Fruit fly (Drosophila melanogaster): Measurements from ENCODE around the gene ind.
A peak's percentile ranks its signal among the peaks of the same experiment; 100 is the strongest.

The ind gene

DNA sequence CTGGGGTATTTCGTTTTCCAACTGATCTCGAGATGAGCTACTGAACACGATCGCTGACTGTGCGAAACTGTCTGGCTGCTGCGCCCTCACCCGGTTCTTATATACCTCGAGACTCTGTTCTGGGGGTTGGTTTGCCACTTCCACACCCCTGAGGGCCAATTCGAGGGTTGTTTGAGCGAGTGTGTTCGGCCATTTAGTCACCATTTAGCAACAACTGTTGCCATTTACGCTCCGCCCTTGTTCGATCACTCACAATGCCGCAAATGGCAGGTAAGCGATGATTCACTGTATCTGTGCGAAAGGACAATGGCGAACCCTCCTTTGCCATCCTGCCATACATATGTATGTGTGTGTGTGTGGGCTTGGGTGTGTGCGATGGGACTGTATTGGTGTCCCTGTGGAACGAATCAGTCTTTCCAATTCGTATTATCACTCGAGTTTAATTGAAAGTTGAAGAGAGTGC, at the start of gene ind:
Gene ind, minus strand, starts transcription at position 51 of the 463 bp plus-strand sequence.
- TF ChIP-seq CG8478 (optimal IDR thresholded peaks at IDR 0.05) (no peak), CTCF (optimal IDR thresholded peaks at IDR 0.05) (no peak)

DNA sequence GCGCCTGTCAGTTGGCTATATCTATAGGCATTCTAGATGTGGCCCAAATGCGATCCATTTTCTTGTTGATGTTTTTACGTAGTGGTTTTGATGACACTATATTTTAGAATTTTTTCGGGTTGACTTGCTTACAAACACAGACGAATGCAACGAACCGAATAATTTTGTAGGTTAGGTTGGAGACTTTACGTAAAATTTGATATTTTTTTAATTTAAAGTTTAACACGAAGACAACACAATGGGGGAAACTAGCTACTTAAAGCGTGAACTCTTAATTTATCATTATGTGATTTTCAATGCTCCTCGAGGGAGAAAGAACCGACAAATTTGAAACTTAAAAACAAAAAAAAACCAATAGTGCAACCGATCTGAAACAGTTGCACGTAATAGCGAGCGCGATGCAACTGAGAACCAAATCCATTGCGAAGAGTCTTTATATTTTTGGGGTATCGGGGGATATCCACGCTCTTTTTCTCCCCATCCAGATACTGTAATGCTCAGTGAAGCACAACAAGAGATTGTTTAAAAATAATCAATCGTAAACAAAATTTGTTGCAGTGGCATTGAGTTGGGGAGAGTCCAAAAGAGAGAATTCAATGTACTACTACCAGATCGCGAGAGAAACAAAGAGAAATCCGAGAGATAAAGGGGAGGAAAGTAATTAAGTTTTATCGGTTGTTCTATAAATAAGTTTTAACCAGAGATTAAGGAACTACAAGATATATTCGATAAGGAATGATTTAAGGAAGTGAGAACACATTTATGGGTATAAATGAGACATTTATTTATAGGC, 46.4 kb upstream of the ind start:
- TF ChIP-seq CG8478 (optimal IDR thresholded peaks at IDR 0.05) (no peak), CTCF (optimal IDR thresholded peaks at IDR 0.05) (no peak)

DNA sequence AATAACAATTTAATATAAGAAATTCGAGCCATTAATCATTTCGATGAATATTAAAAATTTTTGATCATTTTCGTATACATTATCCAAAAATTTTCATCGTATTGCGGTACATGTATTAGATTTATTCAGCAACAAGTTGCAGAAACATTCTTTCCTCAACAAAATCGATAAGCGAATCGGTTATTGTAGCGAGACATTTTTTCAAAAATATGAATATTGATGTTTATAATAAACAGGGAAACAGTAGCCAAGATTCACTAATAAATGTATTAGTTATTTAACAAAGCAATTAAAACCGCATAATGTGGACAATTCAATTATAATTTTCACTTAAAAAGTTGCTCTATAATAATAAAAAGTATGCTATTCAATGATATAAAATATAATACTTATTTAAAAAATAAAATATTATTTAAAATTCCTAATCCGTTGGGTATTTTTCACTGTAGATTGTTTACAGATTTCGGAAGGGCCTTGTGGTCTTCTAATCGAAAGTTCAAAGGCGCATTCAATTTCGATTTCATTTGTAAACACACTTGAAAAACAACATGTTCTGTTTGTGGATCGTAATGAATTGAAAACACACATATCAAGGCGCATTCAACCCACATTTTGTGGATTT, 45.5 kb upstream of the ind start:
- TF ChIP-seq CG8478 (optimal IDR thresholded peaks at IDR 0.05) (no peak), CTCF (optimal IDR thresholded peaks at IDR 0.05) (no peak)

DNA sequence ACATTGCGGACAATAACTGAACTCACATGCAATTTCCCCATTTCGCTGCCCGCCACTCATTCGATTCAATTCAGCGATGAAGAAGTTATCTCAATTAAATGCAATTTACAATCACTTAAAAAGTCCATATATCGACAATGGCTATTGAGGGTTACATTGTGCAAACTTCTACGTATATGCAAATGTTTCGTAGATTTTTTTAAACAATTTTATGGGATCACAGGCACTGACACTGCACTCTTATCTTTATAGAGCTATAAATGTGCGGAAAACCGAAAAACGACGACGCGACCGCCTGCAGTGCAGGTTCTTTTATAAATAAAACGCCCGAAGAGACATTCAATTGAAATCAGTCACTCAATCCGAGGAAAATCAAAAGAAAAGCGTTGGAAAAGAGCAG, 44.6 kb upstream of the ind start:
- TF ChIP-seq CG8478 (optimal IDR thresholded peaks at IDR 0.05) (no peak), CTCF (optimal IDR thresholded peaks at IDR 0.05) (no peak)

DNA sequence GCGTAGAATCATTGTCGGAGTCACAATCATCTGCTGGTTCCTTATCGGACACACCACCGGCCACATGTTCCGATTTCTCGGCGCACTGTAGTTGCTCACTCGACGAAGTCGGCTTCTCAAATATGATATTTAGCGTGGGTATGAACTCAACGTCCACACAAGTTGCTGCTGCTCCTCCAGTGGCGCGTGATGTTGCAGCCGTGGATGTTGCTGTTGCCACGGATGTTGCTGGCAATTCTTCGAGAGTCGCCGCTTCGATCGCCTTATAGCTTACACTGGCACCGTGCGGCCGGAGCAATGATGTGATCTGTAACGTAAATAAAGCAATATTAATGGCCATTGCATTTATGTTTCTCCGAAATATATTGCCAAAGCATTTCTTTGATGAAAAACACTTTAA, 40.6 kb upstream of the ind start:
- TF ChIP-seq CTCF (optimal IDR thresholded peaks at IDR 0.05) = no peak
- TF ChIP-seq CG8478 (optimal IDR thresholded peaks at IDR 0.05) = no peak

DNA sequence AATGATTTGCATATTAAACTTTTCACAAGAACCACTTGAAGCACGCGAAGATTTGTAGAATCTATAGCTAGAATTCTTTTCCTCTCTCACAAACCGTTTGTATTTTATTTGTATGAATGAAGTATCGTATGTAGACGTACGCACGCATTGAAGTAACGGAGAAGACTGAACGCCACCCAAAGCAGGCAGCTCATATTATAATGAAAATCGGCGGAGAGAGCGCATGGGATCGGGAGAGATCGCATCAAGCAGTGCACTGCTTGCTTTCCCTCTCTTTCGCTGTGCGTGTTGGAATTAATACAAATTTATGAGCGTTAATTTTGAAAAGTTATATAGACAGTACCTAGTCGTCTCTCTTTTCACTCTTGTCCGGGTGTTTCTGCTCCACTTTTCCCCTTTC, 35.6 kb upstream of the ind start:
- TF ChIP-seq CTCF (optimal IDR thresholded peaks at IDR 0.05) = peak; percentile 7 to 11
- TF ChIP-seq CG8478 (optimal IDR thresholded peaks at IDR 0.05) = no peak

DNA sequence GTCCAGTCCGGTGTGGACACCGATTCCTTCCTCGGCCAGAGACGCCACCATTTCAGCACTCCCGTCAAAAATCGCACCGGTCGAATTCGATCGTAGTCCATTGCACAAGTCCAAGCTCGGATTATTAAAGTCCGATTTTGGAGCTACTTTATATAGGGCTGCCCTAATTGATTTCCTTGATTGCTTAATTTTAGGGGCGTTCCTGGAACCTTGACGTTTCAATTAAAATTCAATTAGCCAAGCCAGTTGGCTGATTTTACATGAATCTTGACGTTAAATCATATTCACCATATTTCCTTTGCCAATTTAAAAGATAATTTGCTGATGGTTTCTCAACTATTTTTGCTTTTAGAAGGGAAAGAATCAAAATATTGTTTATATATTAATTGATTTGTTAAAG, 34.6 kb upstream of the ind start, which contains the start of gene Or71a:
Gene Or71a, minus strand, starts transcription at position 101 of the 400 bp plus-strand sequence.
- TF ChIP-seq CTCF (optimal IDR thresholded peaks at IDR 0.05) (no peak), CG8478 (optimal IDR thresholded peaks at IDR 0.05) (no peak)

DNA sequence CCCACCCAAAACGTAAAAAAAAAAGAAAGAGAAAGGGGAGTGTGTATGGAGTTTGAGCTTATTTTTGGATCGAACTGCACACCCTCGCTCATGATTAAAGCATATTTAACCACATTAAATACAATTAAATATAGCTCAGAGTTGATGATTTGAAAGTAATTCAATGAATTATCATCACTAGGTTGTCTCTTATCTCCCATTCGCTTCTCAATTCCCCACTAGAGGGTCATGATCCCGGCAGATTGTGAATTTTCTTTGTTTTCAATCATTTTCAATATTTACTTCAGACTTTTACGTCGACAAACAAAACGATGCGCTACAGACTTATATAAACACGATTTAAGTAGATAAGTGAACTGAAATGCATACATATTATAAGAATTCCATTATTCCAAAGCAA, 32.7 kb upstream of the ind start:
- TF ChIP-seq CTCF (optimal IDR thresholded peaks at IDR 0.05) (no peak), CG8478 (optimal IDR thresholded peaks at IDR 0.05) (no peak)

DNA sequence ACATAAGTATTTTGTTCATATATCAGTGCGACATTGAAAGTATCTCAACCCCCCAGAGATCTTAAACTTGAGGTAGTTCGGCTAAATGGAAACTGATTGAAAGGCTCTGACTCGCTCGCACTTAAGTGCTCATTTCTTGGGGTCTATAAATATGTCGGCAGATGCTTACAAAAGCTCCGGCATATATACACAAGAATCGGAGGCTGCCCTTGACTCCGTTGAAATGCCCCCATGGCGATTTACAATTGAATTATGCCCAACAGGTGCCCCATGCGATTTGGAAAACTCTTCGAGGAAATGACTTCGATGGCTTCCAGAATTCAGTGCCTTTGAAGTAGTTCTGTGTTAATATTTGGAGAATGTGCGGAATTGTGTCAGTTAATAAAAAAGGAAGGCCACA, 30.0 kb upstream of the ind start:
- TF ChIP-seq CG8478 (optimal IDR thresholded peaks at IDR 0.05) (no peak), CTCF (optimal IDR thresholded peaks at IDR 0.05) (no peak)

DNA sequence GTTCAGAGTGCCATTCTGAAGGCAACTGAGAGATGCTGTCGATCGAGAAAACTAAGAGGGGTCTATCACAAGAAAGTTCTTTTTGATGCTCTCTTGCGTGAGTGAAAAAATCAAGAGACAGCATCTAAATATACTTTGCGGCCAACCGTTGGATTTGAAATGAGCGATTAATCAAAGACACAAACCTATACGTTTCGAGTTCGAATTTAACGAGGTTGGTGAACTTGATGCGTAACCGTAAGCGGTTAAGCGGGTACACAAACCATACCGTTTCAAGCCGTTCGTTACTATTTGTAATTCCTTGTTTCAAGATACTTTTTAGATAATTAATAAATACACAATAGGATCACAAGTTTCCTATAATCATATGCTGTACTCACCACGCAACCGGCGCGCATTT, 28.4 kb upstream of the ind start:
- TF ChIP-seq CG8478 (optimal IDR thresholded peaks at IDR 0.05) = no peak
- TF ChIP-seq CTCF (optimal IDR thresholded peaks at IDR 0.05) = peak; percentile 53 to 68

DNA sequence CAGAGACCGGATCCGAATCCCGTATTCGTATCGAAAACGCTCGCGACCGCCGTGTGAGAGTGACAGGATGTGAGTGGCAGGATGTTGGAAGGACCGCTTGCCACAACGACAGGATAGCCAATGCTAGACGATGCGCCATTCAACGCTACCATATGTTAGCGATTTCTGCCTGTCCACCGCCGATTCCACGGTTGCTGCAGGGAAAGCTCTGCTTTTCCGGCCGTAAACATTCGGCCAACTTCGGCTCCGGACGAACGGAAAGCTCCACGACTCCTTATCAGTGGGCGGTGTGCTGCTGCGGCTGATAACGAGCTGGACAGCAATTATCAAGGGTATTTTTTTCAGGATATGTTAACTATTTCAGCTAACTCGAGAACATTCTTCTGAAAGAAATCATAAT, 21.2 kb upstream of the ind start, which contains the start of gene Sytbeta:
Gene Sytbeta, minus strand, starts transcription at position 101 of the 400 bp plus-strand sequence.
- TF ChIP-seq CG8478 (optimal IDR thresholded peaks at IDR 0.05) = no peak
- TF ChIP-seq CTCF (optimal IDR thresholded peaks at IDR 0.05) = no peak

DNA sequence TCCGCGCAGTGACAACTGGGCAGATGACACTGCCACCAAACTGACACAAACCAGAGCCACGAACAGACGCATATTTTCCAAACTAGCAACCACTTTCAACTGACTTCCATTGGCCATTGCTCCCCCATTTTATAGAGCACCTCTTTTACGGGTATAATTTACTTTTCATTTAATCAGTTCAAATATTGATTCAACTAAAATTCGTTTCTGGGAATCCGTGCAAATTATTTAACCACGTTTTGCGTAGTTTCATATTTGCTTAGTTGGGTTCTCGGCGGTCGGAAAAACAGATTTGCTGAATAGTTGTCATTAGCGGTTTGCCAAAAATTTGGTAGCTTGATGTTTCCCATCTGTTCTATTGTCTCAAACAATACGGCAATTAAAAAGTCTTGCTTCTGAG, 17.9 kb upstream of the ind start, which contains the start of gene CG13460:
Gene CG13460, minus strand, starts transcription at position 101 of the 400 bp plus-strand sequence.
- TF ChIP-seq CG8478 (optimal IDR thresholded peaks at IDR 0.05) (no peak), CTCF (optimal IDR thresholded peaks at IDR 0.05) (no peak)

DNA sequence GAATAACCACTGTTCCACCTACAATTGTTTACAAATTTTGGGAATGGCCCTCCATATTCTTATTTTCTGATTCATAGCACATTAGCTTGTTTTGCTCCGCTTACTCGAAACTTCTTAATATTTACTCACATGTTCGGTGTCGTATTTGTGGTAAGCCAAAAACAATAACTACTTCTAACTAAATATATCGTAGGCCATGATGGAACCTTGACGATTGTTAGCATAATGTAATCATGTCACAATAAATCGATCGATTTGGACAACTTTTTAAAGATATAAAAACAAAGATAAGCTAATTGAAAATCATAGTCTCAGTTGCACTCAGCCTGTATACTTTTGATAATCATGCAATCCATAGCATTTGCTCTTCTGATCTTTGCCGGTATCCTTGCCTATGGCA, 10.8 kb upstream of the ind start, which contains the start of gene EAChm:
Gene EAChm, plus strand, starts transcription at position 301 of the 400 bp plus-strand sequence.
- TF ChIP-seq CG8478 (optimal IDR thresholded peaks at IDR 0.05) (no peak), CTCF (optimal IDR thresholded peaks at IDR 0.05) (no peak)

DNA sequence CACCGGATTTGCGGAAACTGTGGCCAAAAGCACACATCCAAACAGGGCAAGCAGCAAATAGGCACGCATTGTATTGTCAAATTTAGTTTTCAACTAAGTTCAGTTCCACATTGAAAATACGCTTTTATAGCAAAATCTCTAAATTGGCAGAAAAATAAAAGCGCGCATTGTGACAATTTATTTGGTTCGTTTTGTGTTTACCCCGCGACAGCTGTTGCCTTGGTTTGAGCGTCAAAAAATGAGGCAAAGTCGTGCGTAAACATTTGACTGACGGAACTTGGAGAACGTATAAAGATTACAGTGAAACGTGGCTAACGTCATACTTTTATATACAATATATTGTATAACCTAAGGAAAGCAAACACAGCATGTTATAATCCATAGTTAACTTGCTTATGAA, 10.3 kb upstream of the ind start, which contains the start of gene CG18649:
Gene CG18649, minus strand, starts transcription at position 101 of the 400 bp plus-strand sequence.
- TF ChIP-seq CG8478 (optimal IDR thresholded peaks at IDR 0.05) (no peak), CTCF (optimal IDR thresholded peaks at IDR 0.05) (no peak)

DNA sequence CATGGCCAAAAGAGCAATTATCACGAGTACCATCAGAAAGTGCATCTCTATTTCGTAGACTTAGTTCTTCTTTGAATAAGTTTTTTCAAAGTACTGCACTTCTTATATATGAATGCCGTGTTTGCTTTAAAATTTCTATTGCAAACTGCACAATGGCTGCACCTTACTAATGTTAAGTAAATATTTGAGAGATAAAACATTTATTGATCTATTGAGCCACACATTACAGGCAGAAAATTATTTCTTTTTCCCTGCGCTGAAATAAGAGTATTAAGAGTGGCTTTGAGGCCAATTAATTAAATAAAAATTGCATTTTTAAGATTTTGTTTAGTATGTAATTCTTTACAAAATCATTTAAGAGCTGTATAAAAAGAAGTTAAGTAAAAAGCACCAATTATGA, 9.5 kb upstream of the ind start, which contains the start of gene CG43680:
Gene CG43680, minus strand, starts transcription at position 101 of the 400 bp plus-strand sequence.
- TF ChIP-seq CTCF (optimal IDR thresholded peaks at IDR 0.05) (no peak), CG8478 (optimal IDR thresholded peaks at IDR 0.05) (no peak)

DNA sequence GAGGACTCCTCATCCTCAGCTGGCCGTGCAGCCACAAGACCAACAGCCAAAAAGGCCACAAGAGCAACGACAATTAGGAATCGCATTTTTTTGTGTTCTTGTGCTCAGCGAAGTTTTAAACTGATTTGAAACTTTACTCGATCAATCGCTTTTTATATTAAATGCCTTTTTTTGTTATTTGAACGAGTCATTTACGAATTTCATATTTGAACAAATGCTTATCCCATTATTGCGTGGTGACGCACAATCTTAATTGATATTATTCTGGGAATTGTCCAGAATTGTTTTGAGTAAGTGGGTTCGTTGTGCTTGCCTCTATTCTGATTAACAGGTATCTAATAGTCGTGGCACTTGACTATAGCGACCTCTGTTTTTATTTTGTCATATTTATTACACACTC, 8.7 kb upstream of the ind start, which contains the start of gene CG13461:
Gene CG13461, minus strand, starts transcription at position 101 of the 400 bp plus-strand sequence.
- TF ChIP-seq CG8478 (optimal IDR thresholded peaks at IDR 0.05) = no peak
- no peak for TF ChIP-seq CTCF (optimal IDR thresholded peaks at IDR 0.05)
